Worm (Caenorhabditis elegans): ENCODE measurements around the gene F09G2.8.

ce11 chrV:7157089-7157488 is 36.4 kb downstream of the F09G2.8 start, which contains the start of gene ugt-39:
- TF ChIP-seq nhr-232 (tag; optimal IDR thresholded peaks at IDR 0.05) = no peak
- TF ChIP-seq mec-3 (tag; optimal IDR thresholded peaks at IDR 0.05; ENCODE audit: borderline replicate concordance) = no peak
- TF ChIP-seq elt-2 (tag; optimal IDR thresholded peaks at IDR 0.05) = no peak
- TF ChIP-seq fkh-10 (GFP tag; optimal IDR thresholded peaks at IDR 0.05) = no peak
- no peak for TF ChIP-seq unc-55 (GFP tag; optimal IDR thresholded peaks at IDR 0.05)
- no peak for TF ChIP-seq lim-6 (tag; optimal IDR thresholded peaks at IDR 0.05)
- no peak for TF ChIP-seq tbx-2 (tag; optimal IDR thresholded peaks at IDR 0.05)
- TF ChIP-seq K02D7.2 (tag; optimal IDR thresholded peaks at IDR 0.05) = no peak
- no peak for TF ChIP-seq ceh-22 (tag; optimal IDR thresholded peaks at IDR 0.05)
